Worm (Caenorhabditis elegans) whole organism, mixed stage, embryonic: ENCODE measurements around the gene nac-2.

Source experiments
- M03D4.4 ChIP-seq: sonication (generic microtip); optimal IDR thresholded peaks from 2 replicates; lab custom pipeline; 2017; ENCODE audit warnings: mild to moderate bottlenecking, missing genetic modification characterization, missing compliant biosample characterization
- bed-3 ChIP-seq: fragments of 200-800 bp; sonication (Bioruptor generic); optimal IDR thresholded peaks from 3 replicates; lab custom pipeline; 2018; ENCODE audit warnings: mild to moderate bottlenecking, missing genetic modification characterization, moderate library complexity, missing compliant biosample characterization
- blmp-1 ChIP-seq: fragments of 150-350 bp; optimal IDR thresholded peaks from 2 replicates; lab custom pipeline; 2014; ENCODE audit warnings: missing biosample characterization, missing genetic modification characterization
- ceh-39 ChIP-seq: fragments of 150-350 bp; optimal IDR thresholded peaks from 2 replicates; lab custom pipeline; 2014; ENCODE audit warnings: missing biosample characterization, missing genetic modification characterization
- ceh-43 ChIP-seq: fragments of 200-800 bp; sonication (Bioruptor generic); optimal IDR thresholded peaks from 2 replicates; lab custom pipeline; 2018; ENCODE audit warnings: mild to moderate bottlenecking, missing genetic modification characterization, moderate library complexity, missing compliant biosample characterization
- ceh-83 ChIP-seq: fragments of 200-800 bp; sonication (Bioruptor generic); optimal IDR thresholded peaks from 2 replicates; lab custom pipeline; 2018; ENCODE audit warnings: mild to moderate bottlenecking, missing genetic modification characterization, missing compliant biosample characterization
- ces-1 ChIP-seq: fragments of 150-350 bp; optimal IDR thresholded peaks from 2 replicates; lab custom pipeline; 2014; ENCODE audit warnings: missing biosample characterization, missing genetic modification reagents, missing genetic modification characterization
- cnd-1 ChIP-seq: fragments of 200-800 bp; sonication (Bioruptor generic); optimal IDR thresholded peaks from 2 replicates; lab custom pipeline; 2018; ENCODE audit warnings: mild to moderate bottlenecking, missing genetic modification characterization, missing compliant biosample characterization
- drap-1 ChIP-seq: fragments of 200-800 bp; sonication (Bioruptor generic); optimal IDR thresholded peaks from 3 replicates; lab custom pipeline; 2018; ENCODE audit warnings: mild to moderate bottlenecking, missing genetic modification characterization, missing compliant biosample characterization
- elt-1 ChIP-seq: sonication (generic microtip); optimal IDR thresholded peaks from 2 replicates; lab custom pipeline; 2017; ENCODE audit warnings: missing genetic modification characterization, mild to moderate bottlenecking, missing compliant biosample characterization, antibody characterized with exemption, moderate library complexity, borderline replicate concordance; ENCODE audit not compliant: insufficient read depth
- elt-3 ChIP-seq: fragments of 150-350 bp; optimal IDR thresholded peaks from 2 replicates; lab custom pipeline; 2014; ENCODE audit warnings: missing biosample characterization, missing genetic modification characterization
- flh-1 ChIP-seq: fragments of 200-800 bp; sonication (Bioruptor generic); optimal IDR thresholded peaks from 2 replicates; lab custom pipeline; 2018; ENCODE audit warnings: mild to moderate bottlenecking, missing genetic modification characterization, moderate library complexity, missing compliant biosample characterization
- ham-2 ChIP-seq: fragments of 200-800 bp; sonication (Bioruptor generic); optimal IDR thresholded peaks from 2 replicates; lab custom pipeline; 2018; ENCODE audit warnings: mild to moderate bottlenecking, missing genetic modification characterization, missing compliant biosample characterization
- hlh-1 ChIP-seq: fragments of 150-350 bp; optimal IDR thresholded peaks from 2 replicates; lab custom pipeline; 2014; ENCODE audit warnings: missing biosample characterization, missing genetic modification reagents, missing genetic modification characterization
- lin-13 ChIP-seq: fragments of 150-350 bp; optimal IDR thresholded peaks from 2 replicates; lab custom pipeline; 2014; ENCODE audit warnings: missing biosample characterization, missing genetic modification characterization
- lin-32 ChIP-seq: fragments of 200-800 bp; sonication (Bioruptor generic); optimal IDR thresholded peaks from 2 replicates; lab custom pipeline; 2018; ENCODE audit warnings: mild to moderate bottlenecking, missing genetic modification characterization, missing compliant biosample characterization
- lsy-2 ChIP-seq: fragments of 150-350 bp; optimal IDR thresholded peaks from 2 replicates; lab custom pipeline; 2014; ENCODE audit warnings: missing biosample characterization, missing genetic modification characterization
- mab-5 ChIP-seq: fragments of 150-350 bp; optimal IDR thresholded peaks from 2 replicates; lab custom pipeline; 2014; ENCODE audit warnings: missing biosample characterization, missing genetic modification characterization
- mep-1 ChIP-seq: fragments of 150-350 bp; optimal IDR thresholded peaks from 2 replicates; lab custom pipeline; 2017; ENCODE audit warnings: missing biosample characterization, missing genetic modification reagents, missing genetic modification characterization, inconsistent platforms
- mls-2 ChIP-seq: sonication (generic microtip); optimal IDR thresholded peaks from 2 replicates; lab custom pipeline; 2016; ENCODE audit warnings: mild to moderate bottlenecking, missing genetic modification characterization, moderate library complexity, missing compliant biosample characterization
- nhr-12 ChIP-seq: fragments of 150-350 bp; optimal IDR thresholded peaks from 2 replicates; lab custom pipeline; 2014; ENCODE audit warnings: missing biosample characterization, missing genetic modification characterization
- nhr-2 ChIP-seq: fragments of 150-350 bp; optimal IDR thresholded peaks from 2 replicates; lab custom pipeline; 2014; ENCODE audit warnings: missing biosample characterization, missing genetic modification characterization
- nhr-237 ChIP-seq: fragments of 150-350 bp; optimal IDR thresholded peaks from 2 replicates; lab custom pipeline; 2014; ENCODE audit warnings: missing biosample characterization, missing genetic modification characterization
- nhr-28 ChIP-seq: fragments of 150-350 bp; optimal IDR thresholded peaks from 2 replicates; lab custom pipeline; 2014; ENCODE audit warnings: missing biosample characterization, missing genetic modification characterization
- nhr-76 ChIP-seq: sonication (generic microtip); optimal IDR thresholded peaks from 2 replicates; lab custom pipeline; 2017; ENCODE audit warnings: missing biosample characterization, missing genetic modification characterization
- pha-4 ChIP-seq: fragments of 150-350 bp; optimal IDR thresholded peaks from 2 replicates; lab custom pipeline; 2018; ENCODE audit warnings: missing biosample characterization, missing genetic modification reagents, missing genetic modification characterization
- sem-2 ChIP-seq: fragments of 200-800 bp; sonication (Bioruptor generic); optimal IDR thresholded peaks from 2 replicates; lab custom pipeline; 2018; ENCODE audit warnings: mild to moderate bottlenecking, missing genetic modification characterization, missing compliant biosample characterization
- snpc-4 ChIP-seq: fragments of 150-350 bp; optimal IDR thresholded peaks from 2 replicates; lab custom pipeline; 2014; ENCODE audit warnings: missing biosample characterization, missing genetic modification characterization
- sptf-1 ChIP-seq: sonication (generic microtip); optimal IDR thresholded peaks from 2 replicates; lab custom pipeline; 2017; ENCODE audit warnings: mild to moderate bottlenecking, missing genetic modification characterization, moderate library complexity, missing compliant biosample characterization
- tbx-8 ChIP-seq: fragments of 200-800 bp; sonication (Bioruptor generic); optimal IDR thresholded peaks from 2 replicates; lab custom pipeline; 2018; ENCODE audit warnings: mild to moderate bottlenecking, missing genetic modification characterization, moderate library complexity, missing compliant biosample characterization
- unc-120 ChIP-seq: sonication (generic microtip); optimal IDR thresholded peaks from 2 replicates; lab custom pipeline; 2017; ENCODE audit warnings: missing genetic modification characterization, missing compliant biosample characterization; ENCODE audit not compliant: poor library complexity, severe bottlenecking
- unc-39 ChIP-seq: fragments of 150-350 bp; optimal IDR thresholded peaks from 2 replicates; lab custom pipeline; 2014; ENCODE audit warnings: missing biosample characterization, missing genetic modification characterization
- unc-62 ChIP-seq: fragments of 150-350 bp; optimal IDR thresholded peaks from 2 replicates; lab custom pipeline; 2014; ENCODE audit warnings: missing biosample characterization, missing genetic modification reagents, missing genetic modification characterization
- zip-8 ChIP-seq: fragments of 150-350 bp; optimal IDR thresholded peaks from 2 replicates; lab custom pipeline; 2014; ENCODE audit warnings: missing biosample characterization, missing genetic modification characterization
- ztf-11 ChIP-seq: fragments of 150-350 bp; optimal IDR thresholded peaks from 2 replicates; lab custom pipeline; 2014; ENCODE audit warnings: missing biosample characterization, missing genetic modification characterization

Gene nac-2

ce11 chrIII:9083118-9083517, 40.0 kb upstream of the nac-2 start:
- peak; percentile 55 for TF ChIP-seq unc-120 (tag; lab: Kevin White, UChicago)
- no peak for TF ChIP-seq ztf-11 (tag; lab: Kevin White, UChicago)
- TF ChIP-seq unc-62: peak; percentile 54
- TF ChIP-seq lin-13: no peak

- TF ChIP-seq flh-1 (GFP tag; lab: Kevin White, UChicago) (no peak), nhr-237 (tag; lab: Kevin White, UChicago) (no peak), ceh-43 (GFP tag; lab: Kevin White, UChicago) (no peak), lin-32 (GFP tag; lab: Kevin White, UChicago) (no peak), zip-8 (tag; lab: Kevin White, UChicago) (no peak), cnd-1 (tag; lab: Kevin White, UChicago) (no peak), drap-1 (GFP tag; lab: Kevin White, UChicago) (no peak), ceh-83 (GFP tag; lab: Kevin White, UChicago) (no peak), blmp-1 (tag; lab: Kevin White, UChicago) (no peak), M03D4.4 (tag; lab: Kevin White, UChicago) (no peak), pha-4 (tag; lab: Kevin White, UChicago) (no peak), nhr-2 (tag; lab: Kevin White, UChicago) (no peak), mls-2 (tag; lab: Kevin White, UChicago) (no peak), nhr-12 (tag; lab: Kevin White, UChicago) (no peak), ceh-39 (tag; lab: Kevin White, UChicago) (no peak), nhr-76 (tag; lab: Kevin White, UChicago) (no peak), mep-1 (no peak)
- TF ChIP-seq, all 35 proteins: peak for 0
Observed at ce11 chrIII:9081763-9082162, 38.7 kb upstream of the nac-2 start, which contains the start of gene far-2. TSS of gene far-2 (plus strand) at chrIII:9081828.

ce11 chrIII:9081055-9081454, 38.0 kb upstream of the nac-2 start, which contains the start of gene far-1:
TSS of gene far-1 (minus strand) at chrIII:9081179.
- TF ChIP-seq elt-3 (tag; lab: Kevin White, UChicago) (no peak), ces-1 (GFP tag; lab: Kevin White, UChicago) (no peak), sem-2 (no peak), mls-2 (tag; lab: Kevin White, UChicago) (no peak), M03D4.4 (tag; lab: Kevin White, UChicago) (peak; percentile 8), mep-1 (no peak), ceh-43 (GFP tag; lab: Kevin White, UChicago) (no peak), blmp-1 (tag; lab: Kevin White, UChicago) (no peak), unc-39 (no peak), ham-2 (GFP tag; lab: Kevin White, UChicago) (no peak), nhr-12 (tag; lab: Kevin White, UChicago) (no peak), lin-32 (GFP tag; lab: Kevin White, UChicago) (no peak), unc-120 (tag; lab: Kevin White, UChicago) (peak; percentile 63), nhr-237 (tag; lab: Kevin White, UChicago) (no peak), elt-1 (tag; lab: Kevin White, UChicago) (no peak), cnd-1 (tag; lab: Kevin White, UChicago) (no peak), flh-1 (GFP tag; lab: Kevin White, UChicago) (no peak), nhr-28 (tag; lab: Kevin White, UChicago) (no peak), lsy-2 (tag; lab: Kevin White, UChicago) (no peak), nhr-2 (tag; lab: Kevin White, UChicago) (no peak), snpc-4 (tag; lab: Kevin White, UChicago) (no peak), tbx-8 (GFP tag; lab: Kevin White, UChicago) (no peak), hlh-1 (tag; lab: Kevin White, UChicago) (peak; percentile 57), unc-62 (peak; percentile 58), zip-8 (tag; lab: Kevin White, UChicago) (no peak), bed-3 (GFP tag; lab: Kevin White, UChicago) (no peak), drap-1 (GFP tag; lab: Kevin White, UChicago) (no peak), mab-5 (no peak), lin-13 (no peak), ztf-11 (tag; lab: Kevin White, UChicago) (no peak), sptf-1 (no peak)
